Worm (Caenorhabditis elegans): ENCODE data around the gene ZK177.1.
"Not testable (repeated sequence)": the region's sequence is repeated elsewhere in the genome, so short reads cannot be mapped to it uniquely, and the experiment has no call there.

The ZK177.1 gene

DNA sequence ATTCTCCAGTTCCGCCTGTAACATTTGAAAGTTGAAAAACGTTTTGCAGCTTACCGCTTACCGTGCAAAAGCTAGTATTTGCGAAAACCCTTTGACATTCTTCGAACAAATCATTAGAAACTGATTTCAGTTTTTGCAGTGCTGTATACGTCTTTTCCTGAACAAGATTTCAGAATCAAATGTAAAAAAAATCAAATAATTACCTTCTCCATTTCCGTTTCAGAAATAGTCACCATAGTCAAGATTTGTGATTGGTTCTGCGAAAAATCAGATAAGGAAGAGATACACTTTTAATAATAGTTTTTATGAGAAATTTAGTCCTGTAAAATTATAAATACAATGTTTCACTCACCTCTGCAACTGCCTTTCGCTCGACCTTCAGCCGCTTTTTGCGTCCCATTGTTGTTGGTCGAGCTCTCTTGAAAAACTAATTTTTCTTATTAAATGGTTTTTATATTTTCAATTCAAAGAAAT lies 4.0 kb downstream of the ZK177.1 start, which contains the start of gene C17C3.9:
TSS of gene C17C3.9 (minus strand) at position 424 of the 474 bp plus-strand sequence.
- TF ChIP-seq unc-62 (GFP tag; optimal IDR thresholded peaks at IDR 0.05 in 1 of 2) (peak in 1 of 2 experiments; percentile 91), unc-62 (tag; optimal IDR thresholded peaks at IDR 0.05) (no peak), nhr-41 (GFP tag; IDR thresholded peaks at IDR 0.05) (no peak)

DNA sequence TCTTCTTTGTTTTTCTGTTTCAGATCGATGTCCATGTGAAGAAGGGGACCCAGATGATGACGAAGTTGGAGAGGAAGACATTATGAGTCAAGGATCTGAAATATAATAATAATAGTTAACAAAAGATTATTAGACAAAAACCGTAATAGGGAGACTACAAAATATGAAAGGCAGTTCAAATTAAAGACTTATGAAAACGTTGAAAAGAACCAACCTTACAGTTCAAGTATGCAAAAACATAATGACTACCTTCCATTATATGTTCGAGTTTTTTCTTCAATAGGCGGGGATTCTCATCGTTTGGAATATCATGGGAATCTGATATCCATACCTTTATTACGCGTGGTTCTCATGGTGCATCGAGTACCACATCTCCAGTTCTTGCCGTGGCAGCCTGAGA lies 5.7 kb downstream of the ZK177.1 start, which contains the start of gene hlh-26:
TSS of gene hlh-26 (minus strand) at position 101 of the 400 bp plus-strand sequence.
- TF ChIP-seq ceh-20 (GFP tag; IDR thresholded peaks at IDR 0.05) (no peak), mdt-29 (GFP tag; IDR thresholded peaks at IDR 0.05) (no peak), F10B5.3 (tag; optimal IDR thresholded peaks at IDR 0.05) (no peak), ZK546.5 (tag; optimal IDR thresholded peaks at IDR 0.05) (no peak), ZK337.2 (GFP tag; IDR thresholded peaks at IDR 0.05) (no peak), ctbp-1 (GFP tag; IDR thresholded peaks at IDR 0.05) (no peak), dmd-6 (GFP tag; IDR thresholded peaks at IDR 0.05) (no peak)

DNA sequence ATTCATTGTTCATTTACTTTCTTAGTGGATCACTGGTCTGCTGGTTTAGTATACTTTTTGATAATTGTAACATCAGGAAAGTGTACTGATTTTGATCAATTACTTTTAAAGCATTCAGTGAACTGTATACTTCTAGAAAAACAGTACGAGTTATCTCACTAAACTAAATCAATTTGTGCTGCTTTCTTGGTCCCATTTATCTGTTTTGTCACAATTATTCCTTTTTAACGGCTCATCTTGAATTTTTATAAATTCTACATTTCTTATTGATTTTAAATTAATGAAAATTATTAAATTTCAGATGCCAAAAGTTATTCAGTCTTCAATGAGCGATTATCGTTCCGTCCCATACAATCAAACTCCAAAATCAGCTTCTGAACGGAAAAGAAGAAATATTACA lies 7.0 kb downstream of the ZK177.1 start, which contains the start of gene hlh-25:
TSS of gene hlh-25 (plus strand) at position 301 of the 400 bp plus-strand sequence.
- TF ChIP-seq zip-2 (tag; optimal IDR thresholded peaks at IDR 0.05); lin-13 (GFP tag; optimal IDR thresholded peaks at IDR 0.05); nhr-102 (tag; optimal IDR thresholded peaks at IDR 0.05): not testable (repeated sequence)

DNA sequence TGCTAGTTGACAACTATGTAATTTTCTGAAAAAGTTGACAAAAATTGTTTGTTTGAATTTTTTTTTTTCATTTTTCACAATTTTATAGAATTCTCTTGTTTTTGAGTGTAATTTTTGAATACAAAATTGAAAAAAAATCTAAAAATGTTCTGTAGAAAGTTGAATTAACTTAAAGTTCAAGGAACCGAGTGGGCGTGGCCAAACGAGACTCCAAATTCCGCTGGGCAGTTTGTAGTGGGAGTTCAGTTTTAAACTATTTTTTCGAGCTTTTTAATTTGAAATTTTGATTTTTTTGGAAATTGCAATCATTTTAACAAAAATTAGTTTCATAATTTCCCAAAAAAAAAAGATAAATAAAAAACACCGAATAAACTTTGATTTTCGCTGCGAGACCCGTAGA lies 9.1 kb downstream of the ZK177.1 start:
- no peak for TF ChIP-seq skn-1 (tag; optimal IDR thresholded peaks at IDR 0.05)
- no peak for TF ChIP-seq nhr-6 (tag; optimal IDR thresholded peaks at IDR 0.05)
- no peak for TF ChIP-seq lin-1 (GFP tag; IDR thresholded peaks at IDR 0.05)
- TF ChIP-seq spr-1 (tag; optimal IDR thresholded peaks at IDR 0.05): peak; percentile 65
- peak; percentile 61 for TF ChIP-seq T20F7.1 (GFP tag; optimal IDR thresholded peaks at IDR 0.05)
- TF ChIP-seq dve-1 (tag; optimal IDR thresholded peaks at IDR 0.05; ENCODE audit: insufficient read depth): no peak

DNA sequence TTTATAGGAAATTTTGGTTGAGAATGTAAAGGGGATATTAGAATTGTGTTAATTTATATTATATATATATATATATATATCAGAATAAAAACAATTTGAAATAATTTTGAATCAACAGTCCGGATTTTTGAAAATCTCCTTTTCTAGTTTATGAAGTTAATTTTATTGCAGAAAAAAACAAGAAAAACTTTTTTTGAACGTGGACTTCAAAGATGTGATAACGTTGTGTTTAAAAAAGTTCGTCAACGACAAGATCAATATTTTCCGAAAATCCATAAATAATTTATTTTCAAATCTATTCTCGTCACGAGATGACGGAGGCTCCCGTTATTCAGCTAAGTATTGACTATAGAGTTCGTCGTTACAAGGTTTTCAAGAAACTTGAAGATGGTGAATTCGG lies 9.6 kb downstream of the ZK177.1 start, which contains the start of gene C17C3.11:
TSS of gene C17C3.11 (plus strand) at position 301 of the 400 bp plus-strand sequence.
- no peak for TF ChIP-seq F44E2.7 (GFP tag; IDR thresholded peaks at IDR 0.05)
- no peak for TF ChIP-seq nhr-76 (tag; optimal IDR thresholded peaks at IDR 0.05)
- no peak for TF ChIP-seq daf-16 (GFP tag; optimal IDR thresholded peaks at IDR 0.05)
- no peak for TF ChIP-seq daf-16 (tag; optimal IDR thresholded peaks at IDR 0.05)
- TF ChIP-seq skn-1 (tag; optimal IDR thresholded peaks at IDR 0.05): no peak
- no peak for TF ChIP-seq ceh-82 (tag; optimal IDR thresholded peaks at IDR 0.05)
- TF ChIP-seq hlh-30 (tag; optimal IDR thresholded peaks at IDR 0.05; ENCODE audit: insufficient read depth): no peak
- no peak for TF ChIP-seq pqm-1 (tag; optimal IDR thresholded peaks at IDR 0.05)
- TF ChIP-seq saeg-2 (GFP tag; IDR thresholded peaks at IDR 0.05): no peak
- TF ChIP-seq lin-15B (tag; optimal IDR thresholded peaks at IDR 0.05): no peak
- no peak for TF ChIP-seq spr-1 (tag; optimal IDR thresholded peaks at IDR 0.05)
- no peak for TF ChIP-seq madf-9 (GFP tag; conservative IDR thresholded peaks at IDR 0.05)
- TF ChIP-seq zfp-2 (tag; optimal IDR thresholded peaks at IDR 0.05): no peak
- TF ChIP-seq sdz-12 (GFP tag; optimal IDR thresholded peaks at IDR 0.05): no peak
- TF ChIP-seq aly-2 (tag; optimal IDR thresholded peaks at IDR 0.05): no peak
- no peak for TF ChIP-seq F49E8.2 (tag; optimal IDR thresholded peaks at IDR 0.05; ENCODE audit: borderline replicate concordance)
- TF ChIP-seq nhr-41 (GFP tag; IDR thresholded peaks at IDR 0.05): no peak

DNA sequence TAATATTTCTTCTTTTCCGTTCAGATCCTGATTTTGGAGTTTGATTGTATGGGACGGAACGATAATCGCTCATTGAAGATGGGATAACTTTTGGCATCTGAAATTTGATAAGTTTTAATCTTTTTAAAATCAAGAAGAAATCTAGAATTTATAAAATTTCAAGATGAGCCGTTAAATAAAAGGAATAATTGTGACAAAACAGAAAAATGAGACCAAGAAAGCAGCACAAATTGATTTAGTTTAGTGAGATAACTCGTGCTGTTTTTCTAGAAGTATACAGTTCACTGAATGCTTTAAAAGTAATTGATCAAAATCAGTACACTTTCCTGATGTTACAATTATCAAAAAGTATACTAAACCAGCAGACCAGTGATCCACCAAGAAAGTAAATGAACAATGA lies 12.2 kb downstream of the ZK177.1 start, which contains the start of gene hlh-27:
TSS of gene hlh-27 (minus strand) at position 101 of the 400 bp plus-strand sequence.
- TF ChIP-seq F44E2.7 (GFP tag; IDR thresholded peaks at IDR 0.05); snpc-4 (tag; optimal IDR thresholded peaks at IDR 0.05); hif-1 (tag; optimal IDR thresholded peaks at IDR 0.05): not testable (repeated sequence)
